Fruit fly (Drosophila melanogaster): Measurements from ENCODE around the gene CG7810.

Gene CG7810

DNA sequence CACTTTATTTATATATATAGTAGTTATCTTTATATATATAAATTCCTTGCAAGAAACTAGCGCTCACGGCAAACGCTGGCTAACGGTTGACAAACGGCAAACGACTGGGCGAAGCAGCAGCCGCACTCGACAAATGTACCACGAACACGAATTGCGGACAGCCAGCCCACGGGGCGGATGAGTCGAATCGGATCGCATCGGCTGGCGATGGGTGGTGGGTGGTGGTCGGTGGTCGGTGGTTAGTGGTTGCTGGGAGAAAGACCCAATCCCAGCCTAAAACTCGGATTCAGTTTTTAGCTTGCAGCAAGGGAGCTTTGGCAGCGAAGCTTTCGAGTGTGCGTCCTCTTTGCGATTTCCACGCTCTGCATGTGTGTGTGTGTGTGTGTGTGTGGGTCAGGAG is 14.2 kb upstream of the CG7810 start, which contains the start of gene CG7781:
CG7781 (minus strand) TSS at position 260 of the 400 bp plus-strand sequence.
- TF ChIP-seq EcR (GFP tag; optimal IDR thresholded peaks at IDR 0.05) (no peak), CG13204 (GFP tag; optimal IDR thresholded peaks at IDR 0.05) (no peak), fd96Ca (GFP tag; IDR thresholded peaks at IDR 0.05) (0 out of 3 replicates have a peak, but pooled peaks have one; percentile 10), Ets98B (GFP tag; IDR thresholded peaks at IDR 0.05) (peak; percentile 46; the same call in 1 of the 2 replicates), rn (GFP tag; IDR thresholded peaks at IDR 0.05) (no peak), CG32121 (GFP tag; IDR thresholded peaks at IDR 0.05) (no peak), Pif1A (GFP tag; optimal IDR thresholded peaks at IDR 0.05) (no peak), CG15710 (tag; optimal IDR thresholded peaks at IDR 0.05) (no peak), CG14655 (GFP tag; optimal IDR thresholded peaks at IDR 0.05) (no peak), CG10348 (GFP tag; IDR thresholded peaks at IDR 0.05) (no peak), CG12605 (GFP tag; IDR thresholded peaks at IDR 0.05) (0 out of 2 replicates have a peak, but pooled peaks have one; percentile 28), Pif1B (GFP tag; optimal IDR thresholded peaks at IDR 0.05) (no peak), gl (tag; optimal IDR thresholded peaks at IDR 0.05) (no peak), CG4496 (GFP tag; IDR thresholded peaks at IDR 0.05) (peak; percentile 51; the same call in 2 of the 3 replicates), CG9948 (tag; optimal IDR thresholded peaks at IDR 0.05) (no peak), CG34367 (tag; optimal IDR thresholded peaks at IDR 0.05) (no peak), D1 (tag; optimal IDR thresholded peaks at IDR 0.05) (no peak), CG8301 (tag; optimal IDR thresholded peaks at IDR 0.05) (no peak)

DNA sequence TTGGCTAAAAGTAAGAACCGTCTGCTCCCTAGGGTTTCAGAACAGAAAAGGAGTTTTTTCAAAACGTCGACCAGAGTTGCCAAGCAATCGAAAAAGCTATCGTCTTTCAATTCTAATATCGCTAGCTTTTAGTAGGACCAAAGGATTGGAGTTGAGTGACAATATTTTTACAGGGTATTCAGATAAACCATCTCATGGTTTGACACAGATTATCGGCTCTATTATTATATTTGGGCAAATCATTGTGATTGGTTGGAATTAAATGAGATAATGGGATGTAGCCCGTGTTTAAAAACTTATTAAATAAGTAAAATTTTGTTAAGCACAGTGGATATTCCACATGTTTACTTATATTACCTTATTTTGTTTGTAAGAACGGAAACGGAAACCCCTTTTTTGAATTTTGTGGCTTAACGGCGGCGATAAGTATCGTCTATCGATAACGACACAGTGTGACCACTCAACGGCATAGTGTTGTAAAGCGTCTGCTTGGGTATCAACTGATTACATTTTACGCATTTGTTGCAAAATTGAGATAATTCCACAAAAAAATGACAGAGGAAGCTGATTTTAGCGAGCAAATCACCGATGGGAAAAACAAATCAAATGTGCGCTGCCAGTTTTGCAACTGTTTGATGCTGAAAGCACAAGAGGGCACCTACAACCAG is 9.0 kb upstream of the CG7810 start, which contains the start of the genes mtsh and strat:
mtsh (minus strand) TSS at position 51 of the 668 bp plus-strand sequence.
strat (plus strand) TSS at position 471 of the 668 bp plus-strand sequence.
- TF ChIP-seq Pif1A (GFP tag; optimal IDR thresholded peaks at IDR 0.05) = no peak
- TF ChIP-seq gl (tag; optimal IDR thresholded peaks at IDR 0.05) = peak; percentile 41
- TF ChIP-seq CG34367 (tag; optimal IDR thresholded peaks at IDR 0.05) = peak; percentile 3
- TF ChIP-seq CG14655 (GFP tag; optimal IDR thresholded peaks at IDR 0.05) = no peak
- TF ChIP-seq CG8159 (tag; optimal IDR thresholded peaks at IDR 0.05) = no peak
- peak; percentile 34 for TF ChIP-seq CG17806 (tag; optimal IDR thresholded peaks at IDR 0.05)
- TF ChIP-seq CG4496 (GFP tag; IDR thresholded peaks at IDR 0.05) = peak; percentile 76
- TF ChIP-seq CG13204 (GFP tag; optimal IDR thresholded peaks at IDR 0.05) = no peak
- peak; percentile 23 for TF ChIP-seq CG15710 (tag; optimal IDR thresholded peaks at IDR 0.05)
- TF ChIP-seq fd96Ca (GFP tag; IDR thresholded peaks at IDR 0.05) = no peak
- TF ChIP-seq Snoo (tag; optimal IDR thresholded peaks at IDR 0.05) = peak; percentile 22
- TF ChIP-seq D1 (tag; optimal IDR thresholded peaks at IDR 0.05) = no peak
- TF ChIP-seq Ets98B (GFP tag; IDR thresholded peaks at IDR 0.05) = no peak
- TF ChIP-seq rn (GFP tag; IDR thresholded peaks at IDR 0.05) = no peak
- no peak for TF ChIP-seq CG9948 (tag; optimal IDR thresholded peaks at IDR 0.05)

DNA sequence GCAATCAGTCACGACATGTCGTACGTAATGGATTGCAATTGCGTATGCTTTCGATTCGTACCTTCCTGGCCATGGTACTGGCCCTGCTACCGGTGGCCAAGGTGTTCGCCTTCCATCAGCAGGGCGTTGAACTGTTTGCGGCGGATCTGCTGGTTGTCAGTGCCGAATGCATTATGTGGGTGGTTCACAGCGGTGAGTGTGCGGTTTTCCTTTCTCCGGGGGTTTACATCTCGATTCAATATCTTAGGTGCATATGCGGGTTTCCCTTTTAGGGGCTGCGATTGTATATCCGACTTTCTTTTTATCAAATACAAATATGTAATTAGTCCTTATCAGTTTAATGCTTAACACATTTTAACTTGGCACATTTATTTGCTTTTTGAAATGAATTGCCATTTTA is 746 bp upstream of the CG7810 start:
- TF ChIP-seq CG15710 (tag; optimal IDR thresholded peaks at IDR 0.05) (no peak), EcR (GFP tag; optimal IDR thresholded peaks at IDR 0.05) (peak; percentile 32)

DNA sequence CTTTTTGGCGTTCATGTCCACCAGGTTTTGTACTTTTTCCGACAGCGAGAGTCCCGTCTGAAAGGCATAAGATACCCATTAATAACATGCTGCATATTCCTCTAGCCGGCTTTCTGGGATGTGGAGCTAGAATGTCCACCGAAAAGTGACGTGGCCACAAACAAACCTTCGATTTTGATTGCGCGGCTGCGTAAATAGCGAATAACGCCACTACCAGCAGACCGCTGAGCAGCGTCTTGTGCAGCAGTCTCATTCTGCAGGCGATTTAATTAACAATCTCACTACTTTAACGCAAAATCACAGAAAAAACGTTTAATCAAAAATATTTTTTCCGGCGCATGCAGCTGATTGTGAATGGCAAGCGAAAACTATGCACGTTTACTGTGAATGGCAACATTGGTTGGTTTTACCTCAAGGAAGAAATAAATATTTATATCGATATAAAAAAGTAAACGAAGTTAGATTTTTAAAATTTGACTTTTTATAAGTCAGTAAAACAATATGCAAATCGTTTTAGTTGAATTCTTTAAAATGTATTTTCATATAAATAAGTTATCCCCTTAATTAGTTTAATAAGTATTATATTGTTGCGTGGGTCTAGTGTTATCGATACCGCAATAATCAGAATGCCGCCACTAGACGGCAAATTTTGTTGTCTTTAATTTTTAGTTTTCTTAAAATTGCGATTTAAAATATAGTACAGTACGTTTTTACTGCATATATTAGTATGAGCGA is 3.0 kb downstream of the CG7810 start, which contains the start of the genes Ostgamma and Mettl14:
Ostgamma (minus strand) TSS at position 376 of the 735 bp plus-strand sequence.
Mettl14 (plus strand) TSS at position 611 of the 735 bp plus-strand sequence.
- TF ChIP-seq CG34367 (tag; optimal IDR thresholded peaks at IDR 0.05) (no peak), CG32121 (GFP tag; IDR thresholded peaks at IDR 0.05) (no peak), Pif1B (GFP tag; optimal IDR thresholded peaks at IDR 0.05) (no peak), Snoo (tag; optimal IDR thresholded peaks at IDR 0.05) (no peak), CG9948 (tag; optimal IDR thresholded peaks at IDR 0.05) (no peak), fd96Ca (GFP tag; IDR thresholded peaks at IDR 0.05) (no peak), Pif1A (GFP tag; optimal IDR thresholded peaks at IDR 0.05) (no peak), Ets98B (GFP tag; IDR thresholded peaks at IDR 0.05) (no peak), CG14655 (GFP tag; optimal IDR thresholded peaks at IDR 0.05) (no peak), gl (tag; optimal IDR thresholded peaks at IDR 0.05) (no peak), CG10348 (GFP tag; IDR thresholded peaks at IDR 0.05) (no peak), EcR (GFP tag; optimal IDR thresholded peaks at IDR 0.05) (no peak), CG12605 (GFP tag; IDR thresholded peaks at IDR 0.05) (no peak)

DNA sequence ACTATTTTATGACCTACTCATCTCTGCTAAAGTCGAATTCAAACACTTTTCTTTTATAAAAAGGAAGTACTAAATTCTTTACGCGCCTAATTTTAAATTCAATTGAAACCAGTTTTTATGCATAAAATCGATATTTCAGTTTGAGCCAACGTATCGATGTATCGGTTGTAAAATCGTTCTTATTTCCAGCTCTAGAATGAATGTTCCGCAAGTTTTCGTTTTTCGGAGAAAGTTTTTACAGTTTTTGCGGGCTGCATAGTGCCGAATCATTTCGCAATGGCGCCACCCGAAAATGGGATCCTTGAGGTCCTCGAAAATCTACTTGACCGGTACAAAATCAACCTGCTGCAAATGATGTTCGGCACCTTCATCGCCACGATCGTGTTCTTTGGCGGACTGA is 5.6 kb downstream of the CG7810 start, which contains the start of gene CG7840:
CG7840 (plus strand) TSS at position 178 of the 400 bp plus-strand sequence.
- TF ChIP-seq fd96Ca (GFP tag; IDR thresholded peaks at IDR 0.05) (no peak), gl (tag; optimal IDR thresholded peaks at IDR 0.05) (no peak), Pif1B (GFP tag; optimal IDR thresholded peaks at IDR 0.05) (no peak), CG14655 (GFP tag; optimal IDR thresholded peaks at IDR 0.05) (no peak), Snoo (tag; optimal IDR thresholded peaks at IDR 0.05) (no peak), Pif1A (GFP tag; optimal IDR thresholded peaks at IDR 0.05) (no peak), CG8159 (tag; optimal IDR thresholded peaks at IDR 0.05) (no peak), CG10348 (GFP tag; IDR thresholded peaks at IDR 0.05) (no peak), D1 (tag; optimal IDR thresholded peaks at IDR 0.05) (no peak), CG9948 (tag; optimal IDR thresholded peaks at IDR 0.05) (no peak), CG32121 (GFP tag; IDR thresholded peaks at IDR 0.05) (no peak), EcR (GFP tag; optimal IDR thresholded peaks at IDR 0.05) (no peak), CG12605 (GFP tag; IDR thresholded peaks at IDR 0.05) (no peak), CG4496 (GFP tag; IDR thresholded peaks at IDR 0.05) (no peak), CG8301 (tag; optimal IDR thresholded peaks at IDR 0.05) (no peak), Ets98B (GFP tag; IDR thresholded peaks at IDR 0.05) (no peak), rn (GFP tag; IDR thresholded peaks at IDR 0.05) (no peak)
